Fruit fly (Drosophila melanogaster) whole organism, embryonic: Measurements from ENCODE around the gene CG42763.
A peak's percentile ranks its signal among the peaks of the same experiment; 100 is the strongest.

Source experiments
- CG17361 ChIP-seq: fragments of 200-800 bp; sonication (Bioruptor generic); IDR thresholded peaks from 3 replicates; pipeline ENCODE4 v1.3.6; 2022; ENCODE audit warnings: missing biosample characterization, missing genetic modification characterization
- CG9932 ChIP-seq: fragments of 200-800 bp; sonication (Bioruptor generic); IDR thresholded peaks from 2 replicates; pipeline ENCODE4 v1.3.6; 2022; ENCODE audit warnings: missing biosample characterization, missing genetic modification characterization
- Doc3 ChIP-seq: fragments of 200-800 bp; sonication (Bioruptor generic); IDR thresholded peaks from 3 replicates; pipeline ENCODE4 v1.3.6; 2022; ENCODE audit warnings: missing biosample characterization, missing genetic modification characterization; ENCODE audit not compliant: partially characterized antibody
- Ptx1 ChIP-seq: fragments of 200-800 bp; sonication (Bioruptor generic); IDR thresholded peaks from 2 replicates; pipeline ENCODE4 v1.3.6; 2022; ENCODE audit warnings: missing biosample characterization, missing genetic modification characterization
- Rfx ChIP-seq: fragments of 200-800 bp; sonication (Bioruptor generic); IDR thresholded peaks from 2 replicates; pipeline ENCODE4 v1.3.6; 2022; ENCODE audit warnings: missing biosample characterization, missing genetic modification characterization
- Rx ChIP-seq: fragments of 200-800 bp; sonication (Bioruptor generic); IDR thresholded peaks from 2 replicates; pipeline ENCODE4 v1.3.6; 2022; ENCODE audit warnings: missing biosample characterization, missing genetic modification characterization
- Spps ChIP-seq: fragments of 200-800 bp; sonication (Bioruptor generic); optimal IDR thresholded peaks from 2 replicates; lab custom pipeline; 2018; ENCODE audit warnings: missing biosample characterization, mild to moderate bottlenecking, missing genetic modification characterization
- ewg ChIP-seq: fragments of 200-800 bp; sonication (Bioruptor generic); optimal IDR thresholded peaks from 3 replicates; lab custom pipeline; 2017; ENCODE audit warnings: mild to moderate bottlenecking, missing biosample characterization, missing genetic modification reagents, missing genetic modification characterization
- her ChIP-seq: fragments of 200-800 bp; sonication (Bioruptor generic); optimal IDR thresholded peaks from 2 replicates; lab custom pipeline; 2016; ENCODE audit warnings: missing biosample characterization, missing genetic modification characterization
- pita ChIP-seq: fragments of 200-800 bp; sonication (Bioruptor generic); optimal IDR thresholded peaks from 2 replicates; lab custom pipeline; 2017; ENCODE audit warnings: missing biosample characterization, mild to moderate bottlenecking, missing genetic modification characterization
- prd ChIP-seq, 3 experiments: fragments of >200 bp in 2 of 3; fragments of 200-800 bp in 1 of 3; sonication (Bioruptor generic) in 1 of 3; optimal IDR thresholded peaks in 2 of 3; IDR thresholded peaks in 1 of 3; 2 replicates in 2 of 3; 3 replicates in 1 of 3; pipeline versions ENCODE4 v1.3.6 to Lab custom; 2017 to 2022; ENCODE audit warnings: missing biosample characterization in 1 of 3, missing genetic modification characterization in 1 of 3
- ro ChIP-seq: fragments of 200-800 bp; sonication (Bioruptor generic); IDR thresholded peaks from 2 replicates; pipeline ENCODE4 v1.3.6; 2022; ENCODE audit warnings: missing biosample characterization, missing genetic modification characterization
- sob ChIP-seq: fragments of 200-800 bp; sonication (Bioruptor generic); IDR thresholded peaks from 2 replicates; pipeline ENCODE4 v1.3.6; 2022; ENCODE audit warnings: missing biosample characterization, missing genetic modification characterization
- unc-4 ChIP-seq: fragments of 200-800 bp; sonication (Bioruptor generic); IDR thresholded peaks from 2 replicates; pipeline ENCODE4 v1.3.6; 2022; ENCODE audit warnings: missing biosample characterization, missing genetic modification characterization; ENCODE audit not compliant: partially characterized antibody

- no peak for TF ChIP-seq unc-4 (GFP tag; lab: Robert Waterston, UW)
- TF ChIP-seq CG9932 (GFP tag; lab: Robert Waterston, UW) = no peak; the same call in 1 of the 2 replicates
- no peak for TF ChIP-seq ro (GFP tag; lab: Robert Waterston, UW)
- TF ChIP-seq Rfx (GFP tag; lab: Robert Waterston, UW) = 0 out of 2 replicates have a peak, but pooled peaks have one; percentile 7
- no peak for TF ChIP-seq Doc3 (GFP tag; lab: Robert Waterston, UW)
- TF ChIP-seq CG17361 (GFP tag; lab: Robert Waterston, UW) = no peak
- TF ChIP-seq Ptx1 (GFP tag; lab: Robert Waterston, UW) = no peak
- no peak for TF ChIP-seq pita (GFP tag; lab: Kevin White, UChicago)
- no peak for TF ChIP-seq Rx (GFP tag; lab: Robert Waterston, UW)
- no peak for TF ChIP-seq her (GFP tag; lab: Kevin White, UChicago)
- TF ChIP-seq ewg (GFP tag; lab: Kevin White, UChicago) = no peak
- TF ChIP-seq prd (optimal IDR thresholded peaks at IDR 0.05; lab: Kevin White, UChicago) = no peak
- no peak for TF ChIP-seq prd (GFP tag; IDR thresholded peaks at IDR 0.05; lab: Robert Waterston, UW)
- TF ChIP-seq Spps = no peak
- TF ChIP-seq sob (GFP tag; lab: Robert Waterston, UW) = no peak
Observed at dm6 chr2L:8171544-8171943, 26.6 kb upstream of the CG42763 start.
